Worm (Caenorhabditis elegans): ENCODE results near the gene cpt-5.

The cpt-5 gene

ce11 chrV:13879241-13879640 is 6.2 kb downstream of the cpt-5 start, which contains the start of gene lbp-7:
lbp-7 (plus strand) TSS chrV:13879552.
- TF ChIP-seq hmg-4 (GFP tag; optimal IDR thresholded peaks at IDR 0.05) (no peak), hmbx-1 (tag; optimal IDR thresholded peaks at IDR 0.05) (no peak), ceh-13 (GFP tag; optimal IDR thresholded peaks at IDR 0.05) (no peak), pes-1 (GFP tag; IDR thresholded peaks at IDR 0.05) (no peak), tra-4 (tag; optimal IDR thresholded peaks at IDR 0.05) (no peak), ceh-36 (tag; optimal IDR thresholded peaks at IDR 0.05) (no peak), F13C5.2 (tag; optimal IDR thresholded peaks at IDR 0.05) (no peak), hnd-1 (tag; optimal IDR thresholded peaks at IDR 0.05) (no peak), scrt-1 (GFP tag; IDR thresholded peaks at IDR 0.05) (no peak), aly-1 (tag; optimal IDR thresholded peaks at IDR 0.05) (no peak), tbx-37 (GFP tag; conservative IDR thresholded peaks at IDR 0.05) (no peak), sea-1 (GFP tag; conservative IDR thresholded peaks at IDR 0.05) (no peak), ets-7 (tag; optimal IDR thresholded peaks at IDR 0.05) (no peak), B0310.2 (tag; optimal IDR thresholded peaks at IDR 0.05) (no peak), tbx-11 (GFP tag; IDR thresholded peaks at IDR 0.05) (no peak), flt-1 (GFP tag; IDR thresholded peaks at IDR 0.05) (no peak), ama-1 (optimal IDR thresholded peaks at IDR 0.05) (no peak)

DNA sequence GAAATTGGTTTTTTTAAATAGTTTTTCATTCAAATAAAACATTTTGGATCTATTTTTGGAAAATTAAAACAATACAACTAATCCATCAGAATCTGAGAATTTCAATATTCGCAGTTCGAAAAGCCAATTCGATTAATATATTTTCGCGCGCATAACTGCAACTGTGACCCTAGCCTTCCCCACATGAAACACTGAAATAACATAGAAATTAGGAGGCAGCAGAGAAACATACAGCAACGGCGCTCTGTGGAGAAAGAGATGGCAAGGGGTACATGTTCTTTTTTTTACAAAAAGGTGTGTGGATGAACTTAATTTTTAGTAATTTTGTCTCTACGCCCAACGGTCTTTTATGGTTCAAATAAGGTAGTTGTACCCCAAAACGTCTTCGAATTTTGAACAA is 7.2 kb downstream of the cpt-5 start:
- TF ChIP-seq F13C5.2 (tag; optimal IDR thresholded peaks at IDR 0.05) (no peak), tbx-11 (GFP tag; IDR thresholded peaks at IDR 0.05) (no peak), ceh-13 (GFP tag; optimal IDR thresholded peaks at IDR 0.05) (no peak), tra-4 (tag; optimal IDR thresholded peaks at IDR 0.05) (no peak), sea-1 (GFP tag; conservative IDR thresholded peaks at IDR 0.05) (no peak), aly-1 (tag; optimal IDR thresholded peaks at IDR 0.05) (no peak), flt-1 (GFP tag; IDR thresholded peaks at IDR 0.05) (no peak), pes-1 (GFP tag; IDR thresholded peaks at IDR 0.05) (no peak), ama-1 (optimal IDR thresholded peaks at IDR 0.05) (no peak), scrt-1 (GFP tag; IDR thresholded peaks at IDR 0.05) (no peak), ets-7 (tag; optimal IDR thresholded peaks at IDR 0.05) (no peak), hmg-4 (GFP tag; optimal IDR thresholded peaks at IDR 0.05) (no peak)

DNA sequence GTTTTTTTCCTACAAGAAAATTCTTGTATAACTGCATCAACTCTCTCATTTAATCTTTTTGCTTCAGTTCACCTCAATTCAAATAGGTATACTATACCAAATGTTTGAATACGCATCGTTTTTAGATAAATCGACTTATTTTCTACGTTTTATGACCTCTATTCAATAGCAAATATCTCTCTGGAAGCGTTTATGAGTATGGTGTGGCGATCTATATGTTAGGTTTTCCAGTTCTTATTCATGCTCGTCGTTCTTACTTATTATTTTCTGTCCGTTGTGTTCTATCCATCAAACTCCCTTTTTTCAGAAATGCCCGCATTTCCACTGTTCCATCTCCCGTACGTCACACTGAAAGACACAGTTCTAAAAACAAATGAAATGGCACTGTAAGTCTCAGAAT is 7.6 kb downstream of the cpt-5 start, which contains the start of gene T22G5.3:
TSS of gene T22G5.3 (plus strand) at position 301 of the 400 bp plus-strand sequence.
- TF ChIP-seq flt-1 (GFP tag; IDR thresholded peaks at IDR 0.05) (no peak), sea-1 (GFP tag; conservative IDR thresholded peaks at IDR 0.05) (no peak), pes-1 (GFP tag; IDR thresholded peaks at IDR 0.05) (no peak), ets-7 (tag; optimal IDR thresholded peaks at IDR 0.05) (no peak), hnd-1 (tag; optimal IDR thresholded peaks at IDR 0.05) (no peak), ceh-13 (GFP tag; optimal IDR thresholded peaks at IDR 0.05) (no peak), tbx-37 (GFP tag; conservative IDR thresholded peaks at IDR 0.05) (no peak), ama-1 (optimal IDR thresholded peaks at IDR 0.05) (no peak), ceh-36 (tag; optimal IDR thresholded peaks at IDR 0.05) (no peak), hmbx-1 (tag; optimal IDR thresholded peaks at IDR 0.05) (no peak), tra-4 (tag; optimal IDR thresholded peaks at IDR 0.05) (no peak)

DNA sequence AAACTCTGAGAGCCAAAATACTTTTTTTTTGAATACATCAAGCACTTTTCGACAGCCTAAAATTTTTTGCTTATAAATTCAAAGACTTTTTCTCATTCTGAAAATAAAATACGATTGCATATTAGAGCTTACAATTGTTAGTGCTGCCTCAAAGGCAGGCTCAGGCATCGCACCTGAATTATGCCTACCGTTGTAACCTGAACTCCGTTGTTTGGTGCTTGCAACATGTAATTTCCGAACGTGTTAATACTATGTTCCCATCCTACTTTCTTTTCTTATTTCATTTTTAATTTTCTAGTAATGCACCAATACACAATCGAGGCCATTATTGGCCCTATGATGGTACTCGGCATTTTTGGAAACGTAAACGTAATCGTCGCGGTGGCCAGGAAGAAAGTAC is 14.4 kb downstream of the cpt-5 start, which contains the start of gene srsx-19:
TSS of gene srsx-19 (plus strand) at position 301 of the 400 bp plus-strand sequence.
- TF ChIP-seq hmbx-1 (tag; optimal IDR thresholded peaks at IDR 0.05): no peak
- TF ChIP-seq sea-1 (GFP tag; conservative IDR thresholded peaks at IDR 0.05): no peak
- TF ChIP-seq aly-1 (tag; optimal IDR thresholded peaks at IDR 0.05): no peak
- TF ChIP-seq ceh-13 (GFP tag; optimal IDR thresholded peaks at IDR 0.05): no peak
- no peak for TF ChIP-seq ceh-36 (tag; optimal IDR thresholded peaks at IDR 0.05)
- TF ChIP-seq pes-1 (GFP tag; IDR thresholded peaks at IDR 0.05): no peak
- TF ChIP-seq ets-7 (tag; optimal IDR thresholded peaks at IDR 0.05): no peak
- TF ChIP-seq ama-1 (optimal IDR thresholded peaks at IDR 0.05): no peak
- no peak for TF ChIP-seq tra-4 (tag; optimal IDR thresholded peaks at IDR 0.05)

ce11 chrV:13889516-13889915 is 16.5 kb downstream of the cpt-5 start, which contains the start of gene spp-12:
spp-12 (plus strand) TSS chrV:13889816.
- no peak for TF ChIP-seq pes-1 (GFP tag; IDR thresholded peaks at IDR 0.05)
- no peak for TF ChIP-seq tra-4 (tag; optimal IDR thresholded peaks at IDR 0.05)

DNA sequence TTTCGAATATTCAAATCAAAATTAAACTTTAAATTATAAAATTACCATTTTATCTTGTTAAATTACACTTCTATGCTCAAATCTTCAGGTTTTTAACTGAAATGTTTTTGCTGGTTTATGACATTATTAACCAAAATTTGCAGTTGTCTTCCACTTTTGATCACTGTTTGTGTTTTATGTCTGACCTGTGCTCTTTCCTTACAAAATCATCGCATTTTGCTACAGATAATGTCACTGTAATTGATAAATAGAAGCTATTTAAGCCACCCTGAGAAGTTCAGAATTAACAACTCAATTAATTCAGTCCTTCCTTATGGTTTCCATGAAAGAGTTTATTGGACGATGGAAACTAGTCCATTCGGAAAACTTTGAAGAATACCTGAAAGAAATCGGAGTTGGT is 17.5 kb downstream of the cpt-5 start, which contains the start of gene lbp-8:
TSS of gene lbp-8 (plus strand) at position 301 of the 400 bp plus-strand sequence.
- TF ChIP-seq B0310.2 (tag; optimal IDR thresholded peaks at IDR 0.05): no peak
- TF ChIP-seq hnd-1 (tag; optimal IDR thresholded peaks at IDR 0.05): no peak
- TF ChIP-seq ama-1 (optimal IDR thresholded peaks at IDR 0.05): no peak
- TF ChIP-seq tbx-37 (GFP tag; conservative IDR thresholded peaks at IDR 0.05): no peak
- no peak for TF ChIP-seq scrt-1 (GFP tag; IDR thresholded peaks at IDR 0.05)
- TF ChIP-seq tra-4 (tag; optimal IDR thresholded peaks at IDR 0.05): no peak
- TF ChIP-seq ets-7 (tag; optimal IDR thresholded peaks at IDR 0.05): no peak
- TF ChIP-seq F13C5.2 (tag; optimal IDR thresholded peaks at IDR 0.05): no peak
- TF ChIP-seq flt-1 (GFP tag; IDR thresholded peaks at IDR 0.05): no peak
- no peak for TF ChIP-seq ceh-36 (tag; optimal IDR thresholded peaks at IDR 0.05)

ce11 chrV:13891489-13891888 is 18.5 kb downstream of the cpt-5 start:
- TF ChIP-seq flt-1 (GFP tag; IDR thresholded peaks at IDR 0.05) (no peak), ceh-13 (GFP tag; optimal IDR thresholded peaks at IDR 0.05) (no peak), ets-7 (tag; optimal IDR thresholded peaks at IDR 0.05) (no peak), tbx-11 (GFP tag; IDR thresholded peaks at IDR 0.05) (no peak), tra-4 (tag; optimal IDR thresholded peaks at IDR 0.05) (no peak), ama-1 (optimal IDR thresholded peaks at IDR 0.05) (no peak), hmg-4 (GFP tag; optimal IDR thresholded peaks at IDR 0.05) (no peak), hmbx-1 (tag; optimal IDR thresholded peaks at IDR 0.05) (no peak), B0310.2 (tag; optimal IDR thresholded peaks at IDR 0.05) (no peak), F13C5.2 (tag; optimal IDR thresholded peaks at IDR 0.05) (no peak), aly-1 (tag; optimal IDR thresholded peaks at IDR 0.05) (no peak), sea-1 (GFP tag; conservative IDR thresholded peaks at IDR 0.05) (no peak), tbx-37 (GFP tag; conservative IDR thresholded peaks at IDR 0.05) (no peak), scrt-1 (GFP tag; IDR thresholded peaks at IDR 0.05) (no peak), hnd-1 (tag; optimal IDR thresholded peaks at IDR 0.05) (no peak), pes-1 (GFP tag; IDR thresholded peaks at IDR 0.05) (no peak), ceh-36 (tag; optimal IDR thresholded peaks at IDR 0.05) (no peak)
